Worm (Caenorhabditis elegans) whole organism, L1 larva: ENCODE results near the gene nhr-102.

Source experiments
- ceh-8 ChIP-seq: fragments of 200-800 bp; sonication (Bioruptor generic); optimal IDR thresholded peaks from 2 replicates; lab custom pipeline; 2018; ENCODE audit warnings: mild to moderate bottlenecking, missing genetic modification characterization, moderate library complexity, missing compliant biosample characterization
- ceh-82 ChIP-seq, 3 experiments: fragments of 150-350 bp in 1 of 3; sonication (generic microtip) in 2 of 3; optimal IDR thresholded peaks; 2 replicates each; lab custom pipeline; 2014 to 2017; ENCODE audit warnings: missing biosample characterization in 3 of 3, missing genetic modification characterization in 3 of 3
- efl-1 ChIP-seq, 4 experiments: fragments of 150-350 bp; optimal IDR thresholded peaks in 3 of 4; peaks in 1 of 4; 1 replicate in 1 of 4; 2 replicates in 3 of 4; lab custom pipeline; 2014; ENCODE audit warnings: missing biosample characterization in 2 of 4, missing genetic modification characterization in 2 of 4, missing genetic modification reagents in 2 of 4
- egl-27 ChIP-seq, 2 experiments: fragments of 150-350 bp in 1 of 2; sonication (generic microtip); optimal IDR thresholded peaks; 3 replicates each; lab custom pipeline; 2017 to 2018; ENCODE audit warnings: missing biosample characterization in 2 of 2, missing genetic modification characterization in 2 of 2, missing genetic modification reagents in 2 of 2
- elt-2 ChIP-seq: sonication (generic microtip); optimal IDR thresholded peaks from 2 replicates; lab custom pipeline; 2016; ENCODE audit warnings: missing genetic modification characterization, mild to moderate bottlenecking, inconsistent platforms, missing compliant biosample characterization, missing genetic modification reagents
- elt-3 ChIP-seq, 6 experiments: fragments of 150-350 bp in 1 of 6; sonication (generic microtip); optimal IDR thresholded peaks; 2 replicates each; lab custom pipeline; 2017 to 2018; ENCODE audit warnings: missing biosample characterization in 6 of 6, missing genetic modification characterization in 6 of 6, inconsistent platforms in 1 of 6
- ets-5 ChIP-seq: fragments of 200-800 bp; sonication (Bioruptor generic); IDR thresholded peaks from 2 replicates; pipeline ENCODE4 v1.3.6; 2022; ENCODE audit warnings: missing genetic modification characterization, missing compliant biosample characterization
- fkh-10 ChIP-seq: sonication (generic microtip); optimal IDR thresholded peaks from 2 replicates; lab custom pipeline; 2017; ENCODE audit warnings: missing biosample characterization, missing genetic modification reagents, missing genetic modification characterization
- fkh-4 ChIP-seq: sonication (generic microtip); optimal IDR thresholded peaks from 2 replicates; lab custom pipeline; 2016; ENCODE audit warnings: missing compliant biosample characterization, missing genetic modification characterization, borderline replicate concordance
- grh-1 ChIP-seq: fragments of 200-800 bp; sonication (Bioruptor generic); IDR thresholded peaks from 2 replicates; pipeline ENCODE4 v1.3.6; 2022; ENCODE audit warnings: missing genetic modification reagents, missing genetic modification characterization, missing compliant biosample characterization
- hlh-17 ChIP-seq: fragments of 200-800 bp; sonication (Bioruptor generic); optimal IDR thresholded peaks from 2 replicates; lab custom pipeline; 2018; ENCODE audit warnings: missing genetic modification characterization, mild to moderate bottlenecking, missing compliant biosample characterization, moderate library complexity, borderline replicate concordance
- hlh-4 ChIP-seq: sonication (generic microtip); optimal IDR thresholded peaks from 2 replicates; lab custom pipeline; 2016; ENCODE audit warnings: mild to moderate bottlenecking, missing genetic modification characterization, missing compliant biosample characterization
- isw-1 ChIP-seq: fragments of 200-800 bp; sonication (Bioruptor generic); IDR thresholded peaks from 2 replicates; pipeline ENCODE4 v1.3.6; 2022; ENCODE audit warnings: missing genetic modification characterization, missing compliant biosample characterization
- jun-1 ChIP-seq: fragments of 150-350 bp; optimal IDR thresholded peaks from 2 replicates; lab custom pipeline; 2014; ENCODE audit warnings: missing biosample characterization, missing genetic modification reagents, missing genetic modification characterization
- lin-35 ChIP-seq, 2 experiments: fragments of 150-350 bp; optimal IDR thresholded peaks; 2 replicates each; lab custom pipeline; 2014; ENCODE audit warnings: missing biosample characterization in 2 of 2, missing genetic modification characterization in 2 of 2, missing genetic modification reagents in 2 of 2
- lsy-2 ChIP-seq, 2 experiments: fragments of 150-350 bp; optimal IDR thresholded peaks; 2 replicates each; lab custom pipeline; 2014; ENCODE audit warnings: missing biosample characterization in 2 of 2, missing genetic modification characterization in 2 of 2
- mab-9 ChIP-seq: fragments of 200-800 bp; sonication (Bioruptor generic); IDR thresholded peaks from 2 replicates; pipeline ENCODE4 v1.3.6; 2022; ENCODE audit warnings: missing genetic modification reagents, missing genetic modification characterization, missing compliant biosample characterization
- mef-2 ChIP-seq: fragments of 150-350 bp; optimal IDR thresholded peaks from 2 replicates; lab custom pipeline; 2014; ENCODE audit warnings: missing biosample characterization, missing genetic modification characterization
- mep-1 ChIP-seq: fragments of 150-350 bp; optimal IDR thresholded peaks from 2 replicates; lab custom pipeline; 2014; ENCODE audit warnings: missing biosample characterization, missing genetic modification characterization
- nhr-19 ChIP-seq: fragments of 200-800 bp; sonication (Bioruptor generic); conservative IDR thresholded peaks from 2 replicates; pipeline ENCODE4 v1.3.6; 2022; ENCODE audit warnings: missing genetic modification characterization, missing compliant biosample characterization
- nhr-28 ChIP-seq: fragments of 150-350 bp; optimal IDR thresholded peaks from 2 replicates; lab custom pipeline; 2014; ENCODE audit warnings: missing biosample characterization, missing genetic modification characterization
- nhr-76 ChIP-seq: sonication (generic microtip); optimal IDR thresholded peaks from 2 replicates; lab custom pipeline; 2017; ENCODE audit warnings: missing biosample characterization, missing genetic modification characterization
- nhr-77 ChIP-seq: fragments of 150-350 bp; optimal IDR thresholded peaks from 2 replicates; lab custom pipeline; 2014; ENCODE audit warnings: missing biosample characterization, missing genetic modification characterization
- nhr-90 ChIP-seq: sonication (generic microtip); optimal IDR thresholded peaks from 2 replicates; lab custom pipeline; 2016; ENCODE audit warnings: mild to moderate bottlenecking, missing genetic modification characterization, missing compliant biosample characterization; ENCODE audit not compliant: poor library complexity
- pag-3 ChIP-seq: sonication (generic microtip); optimal IDR thresholded peaks from 2 replicates; lab custom pipeline; 2017; ENCODE audit warnings: missing genetic modification characterization, mild to moderate bottlenecking, missing compliant biosample characterization, antibody characterized with exemption, borderline replicate concordance; ENCODE audit not compliant: insufficient read depth
- pax-3 ChIP-seq: fragments of 200-800 bp; sonication (Bioruptor generic); optimal IDR thresholded peaks from 2 replicates; lab custom pipeline; 2018; ENCODE audit warnings: mild to moderate bottlenecking, missing genetic modification characterization, moderate library complexity, missing compliant biosample characterization
- pqm-1 ChIP-seq: sonication (generic microtip); optimal IDR thresholded peaks from 3 replicates; lab custom pipeline; 2017; ENCODE audit warnings: missing biosample characterization, missing genetic modification characterization
- rnt-1 ChIP-seq: sonication (generic microtip); optimal IDR thresholded peaks from 2 replicates; lab custom pipeline; 2016; ENCODE audit warnings: mild to moderate bottlenecking, missing genetic modification characterization, moderate library complexity, missing compliant biosample characterization
- skn-1 ChIP-seq: fragments of 150-350 bp; optimal IDR thresholded peaks from 2 replicates; lab custom pipeline; 2014; ENCODE audit warnings: missing biosample characterization, missing genetic modification characterization
- snpc-4 ChIP-seq: fragments of 150-350 bp; optimal IDR thresholded peaks from 2 replicates; lab custom pipeline; 2014; ENCODE audit warnings: missing biosample characterization, missing genetic modification characterization
- sptf-1 ChIP-seq: fragments of 150-350 bp; optimal IDR thresholded peaks from 2 replicates; lab custom pipeline; 2014; ENCODE audit warnings: missing biosample characterization, missing genetic modification characterization
- unc-130 ChIP-seq: fragments of 150-350 bp; optimal IDR thresholded peaks from 2 replicates; lab custom pipeline; 2017; ENCODE audit warnings: missing biosample characterization, missing genetic modification characterization, inconsistent platforms
- unc-30 ChIP-seq: sonication (generic microtip); optimal IDR thresholded peaks from 2 replicates; lab custom pipeline; 2017; ENCODE audit warnings: missing biosample characterization, missing genetic modification characterization
- unc-62 ChIP-seq: fragments of 150-350 bp; optimal IDR thresholded peaks from 2 replicates; lab custom pipeline; 2014; ENCODE audit warnings: missing biosample characterization, missing genetic modification reagents, missing genetic modification characterization
- unc-98 ChIP-seq: fragments of 200-800 bp; sonication (Bioruptor generic); IDR thresholded peaks from 2 replicates; pipeline ENCODE4 v1.3.6; 2022; ENCODE audit warnings: missing genetic modification characterization, missing compliant biosample characterization
- vab-15 ChIP-seq: sonication (generic microtip); optimal IDR thresholded peaks from 2 replicates; lab custom pipeline; 2017; ENCODE audit warnings: missing genotype, mild to moderate bottlenecking, missing genetic modification characterization, missing compliant biosample characterization

Gene nhr-102

DNA sequence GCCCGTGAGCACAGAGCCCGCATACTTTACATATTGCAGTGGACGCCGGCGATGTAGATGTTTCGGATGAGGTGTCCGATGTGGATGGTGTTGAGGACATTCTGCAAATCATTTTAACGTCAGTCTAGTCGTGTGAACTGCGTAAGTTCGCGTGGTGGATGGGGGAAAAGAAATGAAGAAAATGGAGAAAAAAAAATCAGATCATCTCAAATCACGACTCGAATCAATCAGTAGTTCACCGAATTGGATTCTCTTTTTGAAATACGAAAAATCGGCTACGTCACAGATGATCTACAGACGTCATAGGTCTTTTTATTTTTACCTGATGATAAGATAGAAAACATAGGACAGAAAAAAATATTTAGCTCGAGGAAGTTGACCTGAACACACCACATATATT lies at the start of gene nhr-102:
nhr-102 (minus strand) TSS at position 101 of the 400 bp plus-strand sequence.
- TF ChIP-seq unc-62 (GFP tag; lab: Kevin White, UChicago) = no peak
- no peak for TF ChIP-seq lsy-2 (tag; optimal IDR thresholded peaks at IDR 0.05; lab: Kevin White, UChicago)
- TF ChIP-seq unc-130 = no peak
- no peak for TF ChIP-seq pag-3 (tag; lab: Kevin White, UChicago)
- no peak for TF ChIP-seq pax-3
- no peak for TF ChIP-seq jun-1 (tag; lab: Kevin White, UChicago)
- TF ChIP-seq unc-98 (GFP tag; lab: Robert Waterston, UW) = no peak
- no peak for TF ChIP-seq mab-9 (GFP tag; lab: Robert Waterston, UW)
- no peak for TF ChIP-seq fkh-10
- TF ChIP-seq hlh-17 = no peak
- TF ChIP-seq egl-27 (tag; optimal IDR thresholded peaks at IDR 0.05; lab: Kevin White, UChicago) = no peak
- no peak for TF ChIP-seq lin-35 (GFP tag; optimal IDR thresholded peaks at IDR 0.05; lab: Kevin White, UChicago)
- no peak for TF ChIP-seq vab-15 (tag; lab: Kevin White, UChicago)
- TF ChIP-seq fkh-4 (tag; lab: Kevin White, UChicago) = no peak
- no peak for TF ChIP-seq sptf-1 (tag; lab: Kevin White, UChicago)
- no peak for TF ChIP-seq ceh-8 (GFP tag; lab: Kevin White, UChicago)
- no peak for TF ChIP-seq rnt-1 (tag; lab: Kevin White, UChicago)
- no peak for TF ChIP-seq nhr-76 (tag; lab: Kevin White, UChicago)

ce11 chrV:15924307-15924706 lies 48.1 kb upstream of the nhr-102 start, which contains the start of gene nhr-108:
nhr-108 (minus strand) TSS chrV:15924472.
- TF ChIP-seq unc-62 (GFP tag; lab: Kevin White, UChicago) (no peak), pax-3 (no peak), efl-1 (optimal IDR thresholded peaks at IDR 0.05; lab: Kevin White, UChicago) (no peak), efl-1 (GFP tag; optimal IDR thresholded peaks at IDR 0.05 in 1 of 2; lab: Kevin White, UChicago) (peak in 1 of 2 experiments; percentile 85), snpc-4 (tag; lab: Kevin White, UChicago) (no peak), mep-1 (no peak), pqm-1 (tag; lab: Kevin White, UChicago) (no peak), isw-1 (no peak), ceh-82 (tag; optimal IDR thresholded peaks at IDR 0.05; lab: Kevin White, UChicago) (no peak), unc-98 (GFP tag; lab: Robert Waterston, UW) (no peak), hlh-4 (tag; lab: Kevin White, UChicago) (no peak), elt-2 (tag; lab: Kevin White, UChicago) (peak; percentile 22), skn-1 (no peak), unc-30 (no peak)

DNA sequence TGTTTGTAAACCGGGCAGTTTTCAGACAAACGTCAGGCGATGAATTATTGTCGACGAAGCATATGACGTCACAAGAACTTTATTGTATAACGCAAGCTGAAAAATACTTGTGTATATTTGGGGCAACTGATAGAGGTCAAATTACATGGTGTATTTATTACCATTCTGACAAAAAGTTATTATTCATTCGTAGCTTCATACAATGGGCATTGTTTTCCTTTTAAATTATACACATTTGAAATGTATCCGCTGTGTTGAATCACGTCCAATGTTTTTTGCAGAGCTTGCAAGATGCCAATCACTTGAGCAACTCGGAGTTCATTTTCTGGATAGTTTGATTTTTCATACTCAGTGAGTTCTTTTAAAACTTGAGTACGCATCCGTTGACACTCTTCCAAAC lies 46.8 kb upstream of the nhr-102 start, which contains the start of gene F35E8.13:
F35E8.13 (plus strand) TSS at position 301 of the 400 bp plus-strand sequence.
- TF ChIP-seq nhr-19 (no peak), mef-2 (tag; lab: Kevin White, UChicago) (no peak), nhr-77 (tag; lab: Kevin White, UChicago) (no peak), nhr-90 (tag; lab: Kevin White, UChicago) (no peak), elt-2 (tag; lab: Kevin White, UChicago) (no peak), grh-1 (GFP tag; lab: Robert Waterston, UW) (no peak), unc-30 (no peak)

- no peak for TF ChIP-seq nhr-28 (tag; lab: Kevin White, UChicago)
- TF ChIP-seq ets-5 = no peak
- no peak for TF ChIP-seq mep-1
- TF ChIP-seq ceh-82 (tag; optimal IDR thresholded peaks at IDR 0.05; lab: Kevin White, UChicago) = no peak
- peak in 1 of 6 experiments; percentile 11 for TF ChIP-seq elt-3 (tag; optimal IDR thresholded peaks at IDR 0.05; lab: Kevin White, UChicago)
Observed at ce11 chrV:15921102-15921501, 44.9 kb upstream of the nhr-102 start, which contains the start of gene cdr-1. cdr-1 (plus strand) TSS chrV:15921309.
